Worm (Caenorhabditis elegans): ENCODE data around the gene F21C10.5.

DNA sequence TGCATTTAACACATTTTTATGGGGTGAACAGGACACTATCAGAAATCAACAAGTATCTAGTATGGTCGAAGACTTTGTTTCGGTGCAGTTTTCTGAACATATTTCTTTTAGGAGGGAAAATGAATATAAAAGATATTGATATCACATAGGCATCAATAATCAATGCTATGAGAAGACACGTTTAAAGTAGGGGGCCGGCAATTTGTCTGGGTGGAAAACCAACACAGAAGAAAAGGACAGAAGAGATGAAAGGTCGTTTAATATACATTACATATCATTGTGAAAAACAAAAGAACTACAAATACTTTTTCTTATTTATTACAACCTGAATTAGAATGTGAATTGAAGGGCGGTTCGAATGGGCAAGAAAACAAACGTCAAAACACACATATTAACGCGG is 26.9 kb downstream of the F21C10.5 start:
- TF ChIP-seq F52B5.7 (tag; optimal IDR thresholded peaks at IDR 0.05) (no peak), F49E8.2 (tag; optimal IDR thresholded peaks at IDR 0.05; ENCODE audit: insufficient read depth) (no peak), mcd-1 (GFP tag; IDR thresholded peaks at IDR 0.05) (no peak), lag-1 (GFP tag; IDR thresholded peaks at IDR 0.05) (no peak), nhr-179 (tag; optimal IDR thresholded peaks at IDR 0.05) (no peak), dox-1 (GFP tag; IDR thresholded peaks at IDR 0.05) (no peak)

Measured in whole organism, young adult.